Fruit fly (Drosophila melanogaster) whole organism, embryonic: ENCODE results near the gene ClpX.
A peak's percentile ranks its signal among the peaks of the same experiment; 100 is the strongest.

ENCODE experiments used
- Atf6 ChIP-seq: fragments of 200-800 bp; sonication (Bioruptor generic); IDR thresholded peaks from 2 replicates; pipeline ENCODE4 v1.3.6; 2022; ENCODE audit warnings: missing biosample characterization, missing genetic modification characterization
- Bgb ChIP-seq: fragments of 200-800 bp; sonication (Bioruptor generic); IDR thresholded peaks from 2 replicates; pipeline ENCODE4 v1.3.6; 2022; ENCODE audit warnings: missing biosample characterization, missing genetic modification characterization; ENCODE audit not compliant: partially characterized antibody
- CG10274 ChIP-seq: fragments of 200-800 bp; sonication (Bioruptor generic); optimal IDR thresholded peaks from 3 replicates; lab custom pipeline; 2017; ENCODE audit warnings: missing biosample characterization, mild to moderate bottlenecking, missing genetic modification characterization
- CG10654 ChIP-seq: fragments of 200-800 bp; sonication (Bioruptor generic); optimal IDR thresholded peaks from 2 replicates; lab custom pipeline; 2016; ENCODE audit warnings: missing biosample characterization, missing genetic modification characterization
- CG13123 ChIP-seq: fragments of 200-800 bp; sonication (Bioruptor generic); optimal IDR thresholded peaks from 2 replicates; lab custom pipeline; 2016; ENCODE audit warnings: missing biosample characterization, missing genetic modification characterization
- CG14014 ChIP-seq: fragments of 200-800 bp; sonication (Bioruptor generic); IDR thresholded peaks from 2 replicates; pipeline ENCODE4 v1.3.6; 2022; ENCODE audit warnings: missing biosample characterization, missing genetic modification characterization
- CG14860 ChIP-seq: fragments of 200-800 bp; sonication (Bioruptor generic); IDR thresholded peaks from 3 replicates; pipeline ENCODE4 v1.3.6; 2022; ENCODE audit warnings: missing biosample characterization, missing genetic modification characterization; ENCODE audit not compliant: partially characterized antibody
- CG17385 ChIP-seq: fragments of 200-800 bp; sonication (Bioruptor generic); optimal IDR thresholded peaks from 3 replicates; lab custom pipeline; 2018; ENCODE audit warnings: missing biosample characterization, mild to moderate bottlenecking, missing genetic modification characterization
- CG2199 ChIP-seq: fragments of 200-800 bp; sonication (Bioruptor generic); IDR thresholded peaks from 3 replicates; pipeline ENCODE4 v1.3.6; 2022; ENCODE audit warnings: missing biosample characterization, missing genetic modification characterization
- CG2202 ChIP-seq: fragments of 200-800 bp; sonication (Bioruptor generic); optimal IDR thresholded peaks from 2 replicates; lab custom pipeline; 2018; ENCODE audit warnings: missing biosample characterization, mild to moderate bottlenecking, missing genetic modification characterization
- CG2712 ChIP-seq: fragments of 200-800 bp; optimal IDR thresholded peaks from 3 replicates; lab custom pipeline; 2019; ENCODE audit warnings: missing biosample characterization, mild to moderate bottlenecking, missing genetic modification characterization, moderate library complexity
- CG30403 ChIP-seq: fragments of 200-800 bp; sonication (Bioruptor generic); optimal IDR thresholded peaks from 3 replicates; lab custom pipeline; 2016; ENCODE audit warnings: missing biosample characterization, missing genetic modification characterization
- CG34422 ChIP-seq: fragments of 200-800 bp; sonication (Bioruptor generic); IDR thresholded peaks from 3 replicates; pipeline ENCODE4 v1.3.6; 2022; ENCODE audit warnings: missing biosample characterization, missing genetic modification characterization
- CG3838 ChIP-seq: fragments of 200-800 bp; sonication (Bioruptor generic); optimal IDR thresholded peaks from 3 replicates; lab custom pipeline; 2016; ENCODE audit warnings: missing biosample characterization, missing genetic modification characterization
- CG3847 ChIP-seq: fragments of 200-800 bp; sonication (Bioruptor generic); IDR thresholded peaks from 2 replicates; pipeline ENCODE4 v1.3.6; 2022; ENCODE audit warnings: missing biosample characterization, missing genetic modification characterization
- CG4282 ChIP-seq: fragments of 200-800 bp; sonication (Bioruptor generic); optimal IDR thresholded peaks from 2 replicates; lab custom pipeline; 2016; ENCODE audit warnings: missing biosample characterization, missing genetic modification characterization
- CG4328 ChIP-seq: fragments of 200-800 bp; sonication (Bioruptor generic); optimal IDR thresholded peaks from 3 replicates; lab custom pipeline; 2017; ENCODE audit warnings: missing biosample characterization, missing genetic modification reagents, missing genetic modification characterization
- CG7271 ChIP-seq: fragments of 200-800 bp; sonication (Bioruptor generic); optimal IDR thresholded peaks from 2 replicates; lab custom pipeline; 2018; ENCODE audit warnings: missing biosample characterization, mild to moderate bottlenecking, missing genetic modification characterization, moderate library complexity
- CG7963 ChIP-seq: fragments of 200-800 bp; sonication (Bioruptor generic); IDR thresholded peaks from 3 replicates; pipeline ENCODE4 v1.3.6; 2022; ENCODE audit warnings: missing biosample characterization, missing genetic modification characterization; ENCODE audit not compliant: partially characterized antibody
- CG7987 ChIP-seq: fragments of 200-800 bp; sonication (Bioruptor generic); optimal IDR thresholded peaks from 2 replicates; lab custom pipeline; 2018; ENCODE audit warnings: missing biosample characterization, mild to moderate bottlenecking, missing genetic modification characterization, moderate library complexity
- CG8089 ChIP-seq: fragments of 200-800 bp; sonication (Bioruptor generic); optimal IDR thresholded peaks from 3 replicates; lab custom pipeline; 2016; ENCODE audit warnings: missing biosample characterization, missing genetic modification characterization
- CG8765 ChIP-seq: fragments of 200-800 bp; sonication (Bioruptor generic); IDR thresholded peaks from 2 replicates; pipeline ENCODE4 v1.3.6; 2022; ENCODE audit warnings: missing biosample characterization, missing genetic modification characterization
- CG9727 ChIP-seq: fragments of 200-800 bp; sonication (Bioruptor generic); optimal IDR thresholded peaks from 3 replicates; lab custom pipeline; 2017; ENCODE audit warnings: missing biosample characterization, mild to moderate bottlenecking, missing genetic modification characterization
- CoRest ChIP-seq: fragments of 200-800 bp; sonication (Bioruptor generic); optimal IDR thresholded peaks from 3 replicates; lab custom pipeline; 2018; ENCODE audit warnings: missing biosample characterization, mild to moderate bottlenecking, missing genetic modification characterization, moderate library complexity
- Meics ChIP-seq: fragments of 200-800 bp; sonication (Bioruptor generic); optimal IDR thresholded peaks from 2 replicates; lab custom pipeline; 2017; ENCODE audit warnings: missing biosample characterization, mild to moderate bottlenecking, missing genetic modification characterization
- NC2β ChIP-seq: fragments of 200-800 bp; sonication (Bioruptor generic); optimal IDR thresholded peaks from 2 replicates; lab custom pipeline; 2016; ENCODE audit warnings: missing biosample characterization, missing genetic modification characterization
- Trl ChIP-seq, 3 experiments: fragments of >200 bp in 2 of 3; fragments of 200-800 bp in 1 of 3; sonication (Bioruptor generic) in 1 of 3; optimal IDR thresholded peaks; 2 replicates in 1 of 3; 3 replicates in 2 of 3; lab custom pipeline; 2016 to 2017; ENCODE audit warnings: missing biosample characterization in 1 of 3, missing genetic modification characterization in 1 of 3
- ap ChIP-seq: fragments of 200-800 bp; sonication (Bioruptor generic); IDR thresholded peaks from 2 replicates; pipeline ENCODE4 v1.3.6; 2022; ENCODE audit warnings: missing biosample characterization, missing genetic modification characterization
- chinmo ChIP-seq: fragments of 200-800 bp; sonication (Bioruptor generic); IDR thresholded peaks from 4 replicates; pipeline ENCODE4 v1.3.6; 2022; ENCODE audit warnings: missing biosample characterization, missing genetic modification characterization; ENCODE audit not compliant: partially characterized antibody
- chm ChIP-seq: fragments of 200-800 bp; sonication (Bioruptor generic); IDR thresholded peaks from 2 replicates; pipeline ENCODE4 v1.3.6; 2022; ENCODE audit warnings: missing biosample characterization, missing genetic modification characterization
- dan ChIP-seq: fragments of 200-800 bp; sonication (Bioruptor generic); IDR thresholded peaks from 2 replicates; pipeline ENCODE4 v1.3.6; 2022; ENCODE audit warnings: missing biosample characterization, missing genetic modification characterization
- fd102C ChIP-seq: fragments of 200-800 bp; sonication (Bioruptor generic); optimal IDR thresholded peaks from 2 replicates; lab custom pipeline; 2018; ENCODE audit warnings: missing biosample characterization, mild to moderate bottlenecking, missing genetic modification characterization, moderate library complexity
- gem ChIP-seq: fragments of 200-800 bp; sonication (Bioruptor generic); optimal IDR thresholded peaks from 2 replicates; lab custom pipeline; 2019; ENCODE audit warnings: missing biosample characterization, mild to moderate bottlenecking, missing genetic modification characterization, moderate library complexity
- grn ChIP-seq: fragments of 200-800 bp; sonication (Bioruptor generic); optimal IDR thresholded peaks from 3 replicates; lab custom pipeline; 2017; ENCODE audit warnings: missing biosample characterization, missing genetic modification characterization
- lilli ChIP-seq: fragments of 200-800 bp; sonication (Bioruptor generic); optimal IDR thresholded peaks from 3 replicates; lab custom pipeline; 2016; ENCODE audit warnings: missing biosample characterization, missing genetic modification characterization
- lmd ChIP-seq: fragments of 200-800 bp; sonication (Bioruptor generic); IDR thresholded peaks from 2 replicates; pipeline ENCODE4 v1.3.6; 2022; ENCODE audit warnings: missing biosample characterization, missing genetic modification characterization
- luna ChIP-seq: fragments of 200-800 bp; sonication (Bioruptor generic); optimal IDR thresholded peaks from 2 replicates; lab custom pipeline; 2016; ENCODE audit warnings: missing biosample characterization, missing genetic modification characterization
- nerfin-2 ChIP-seq: fragments of 200-800 bp; sonication (Bioruptor generic); IDR thresholded peaks from 2 replicates; pipeline ENCODE4 v1.3.6; 2022; ENCODE audit warnings: missing biosample characterization, missing genetic modification characterization; ENCODE audit not compliant: partially characterized antibody
- row ChIP-seq: fragments of 200-800 bp; sonication (Bioruptor generic); IDR thresholded peaks from 3 replicates; pipeline ENCODE4 v1.3.6; 2022; ENCODE audit warnings: missing biosample characterization, missing genetic modification characterization
- run ChIP-seq: fragments of 200-800 bp; sonication (Bioruptor generic); optimal IDR thresholded peaks from 3 replicates; lab custom pipeline; 2018; ENCODE audit warnings: missing biosample characterization, mild to moderate bottlenecking, missing genetic modification characterization
- sc ChIP-seq, 3 experiments: fragments of >200 bp in 2 of 3; fragments of 200-800 bp in 1 of 3; sonication (Bioruptor generic) in 1 of 3; optimal IDR thresholded peaks; 2 replicates in 2 of 3; 3 replicates in 1 of 3; lab custom pipeline; 2017; ENCODE audit warnings: mild to moderate bottlenecking in 1 of 3, missing biosample characterization in 1 of 3, missing genetic modification characterization in 1 of 3, missing genetic modification reagents in 1 of 3
- sd ChIP-seq: fragments of 200-800 bp; sonication (Bioruptor generic); optimal IDR thresholded peaks from 3 replicates; lab custom pipeline; 2018; ENCODE audit warnings: missing biosample characterization, mild to moderate bottlenecking, missing genetic modification characterization, moderate library complexity
- sens-2 ChIP-seq: fragments of 200-800 bp; sonication (Bioruptor generic); IDR thresholded peaks from 2 replicates; pipeline ENCODE4 v1.3.6; 2022; ENCODE audit warnings: missing biosample characterization, missing genetic modification characterization
- seq ChIP-seq: fragments of 200-800 bp; sonication (Bioruptor generic); IDR thresholded peaks from 2 replicates; pipeline ENCODE4 v1.3.6; 2022; ENCODE audit warnings: missing biosample characterization, missing genetic modification characterization
- sisA ChIP-seq: fragments of 200-800 bp; sonication (Bioruptor generic); IDR thresholded peaks from 2 replicates; pipeline ENCODE4 v1.3.6; 2022; ENCODE audit warnings: missing biosample characterization, missing genetic modification characterization
- ssp ChIP-seq: fragments of 200-800 bp; sonication (Bioruptor generic); IDR thresholded peaks from 2 replicates; pipeline ENCODE4 v1.3.6; 2022; ENCODE audit warnings: missing biosample characterization, missing genetic modification characterization
- twi ChIP-seq: fragments of 200-800 bp; optimal IDR thresholded peaks from 2 replicates; lab custom pipeline; 2019; ENCODE audit warnings: missing biosample characterization, mild to moderate bottlenecking, missing genetic modification characterization, moderate library complexity
- vfl ChIP-seq: fragments of 200-800 bp; sonication (Bioruptor generic); optimal IDR thresholded peaks from 2 replicates; lab custom pipeline; 2016; ENCODE audit warnings: missing biosample characterization, missing genetic modification characterization
- wor ChIP-seq: fragments of 200-800 bp; sonication (Bioruptor generic); IDR thresholded peaks from 2 replicates; pipeline ENCODE4 v1.3.6; 2022; ENCODE audit warnings: missing biosample characterization, missing genetic modification characterization
- zf30C ChIP-seq: fragments of 200-800 bp; sonication (Bioruptor generic); optimal IDR thresholded peaks from 3 replicates; lab custom pipeline; 2018; ENCODE audit warnings: missing biosample characterization, mild to moderate bottlenecking, missing genetic modification characterization

The ClpX gene

DNA sequence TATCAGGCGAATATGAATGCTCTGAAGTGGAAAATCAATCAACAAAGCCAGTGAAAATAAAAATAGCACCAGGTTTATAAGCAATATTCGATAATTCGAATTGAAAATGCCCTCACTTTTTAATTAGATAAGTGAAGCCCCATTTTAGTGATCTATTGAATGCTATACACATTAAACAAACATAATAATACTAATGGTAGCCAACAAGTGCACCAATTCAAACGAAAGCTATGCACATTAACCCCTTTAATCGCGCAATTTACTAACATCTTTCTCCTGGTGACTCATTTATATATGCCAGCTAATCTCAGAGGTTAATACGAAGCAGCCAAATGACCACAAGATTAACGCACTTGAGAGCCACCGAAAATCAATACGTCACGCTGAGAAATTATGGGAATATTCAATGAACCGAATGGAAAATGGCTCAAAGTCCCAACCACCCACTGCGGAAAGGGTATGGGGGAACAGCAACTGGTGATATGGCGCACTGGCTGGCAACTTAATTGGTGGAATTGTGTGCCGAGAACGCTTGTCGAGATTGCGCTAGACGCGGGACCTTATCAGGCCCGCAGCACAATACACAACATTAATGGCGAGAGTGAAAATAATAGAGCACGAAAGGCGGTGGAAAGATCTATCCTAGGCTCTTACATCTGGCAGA lies 44.0 kb downstream of the ClpX start (continued):
- TF ChIP-seq sc (optimal IDR thresholded peaks at IDR 0.05; lab: Kevin White, UChicago) = no peak
- TF ChIP-seq sc (GFP tag; optimal IDR thresholded peaks at IDR 0.05; lab: Kevin White, UChicago) = no peak
- no peak for TF ChIP-seq CG10654 (GFP tag; lab: Kevin White, UChicago)
- TF ChIP-seq vfl (GFP tag; lab: Kevin White, UChicago) = no peak
- TF ChIP-seq nerfin-2 (GFP tag; lab: Robert Waterston, UW) = no peak
- no peak for TF ChIP-seq Trl (optimal IDR thresholded peaks at IDR 0.05; lab: Kevin White, UChicago)
- TF ChIP-seq Trl (GFP tag; optimal IDR thresholded peaks at IDR 0.05; lab: Kevin White, UChicago) = no peak
- TF ChIP-seq ap = no peak
- TF ChIP-seq CG9727 (GFP tag; lab: Kevin White, UChicago) = peak; percentile 25
- no peak for TF ChIP-seq CG2199 (GFP tag; lab: Robert Waterston, UW)
- 0 out of 2 replicates have a peak, but pooled peaks have one; percentile 24 for TF ChIP-seq lmd (GFP tag; lab: Robert Waterston, UW)
- TF ChIP-seq twi (tag; lab: Kevin White, UChicago) = peak; percentile 9
- no peak for TF ChIP-seq Meics (GFP tag; lab: Kevin White, UChicago)
- TF ChIP-seq CG4282 (GFP tag; lab: Kevin White, UChicago) = no peak
- no peak for TF ChIP-seq CG3847 (GFP tag; lab: Robert Waterston, UW)
- TF ChIP-seq dan (GFP tag; lab: Robert Waterston, UW) = no peak
- no peak for TF ChIP-seq CoRest (tag; lab: Kevin White, UChicago)
- TF ChIP-seq chm (GFP tag; lab: Robert Waterston, UW) = no peak
- no peak for TF ChIP-seq sisA (GFP tag; lab: Robert Waterston, UW)
- no peak for TF ChIP-seq sens-2 (GFP tag; lab: Robert Waterston, UW)
- TF ChIP-seq CG7271 (tag; lab: Kevin White, UChicago) = no peak
- TF ChIP-seq CG8765 = no peak
- no peak for TF ChIP-seq CG2202 (tag; lab: Kevin White, UChicago)
- no peak for TF ChIP-seq wor (GFP tag; lab: Robert Waterston, UW)
- no peak for TF ChIP-seq NC2β
- TF ChIP-seq CG3838 (GFP tag; lab: Kevin White, UChicago) = no peak
- TF ChIP-seq gem (tag; lab: Kevin White, UChicago) = peak; percentile 16
- TF ChIP-seq seq (GFP tag; lab: Robert Waterston, UW) = no peak
- no peak for TF ChIP-seq CG14860 (GFP tag; lab: Robert Waterston, UW)
- TF ChIP-seq luna = no peak
- no peak for TF ChIP-seq CG4328
- TF ChIP-seq ssp = no peak
- peak; percentile 8 for TF ChIP-seq sd (tag; lab: Kevin White, UChicago)
- TF ChIP-seq row = peak; percentile 63
- TF ChIP-seq CG8089 = no peak
- TF ChIP-seq CG17385 (GFP tag; lab: Kevin White, UChicago) = peak; percentile 2
- TF ChIP-seq Atf6 (GFP tag; lab: Robert Waterston, UW) = peak; percentile 25; the same call in 1 of the 2 replicates
- no peak for TF ChIP-seq grn (GFP tag; lab: Kevin White, UChicago)
- TF ChIP-seq CG10274 (GFP tag; lab: Kevin White, UChicago) = no peak
- TF ChIP-seq run = no peak
- TF ChIP-seq CG7987 = peak; percentile 18
- no peak for TF ChIP-seq CG13123 (GFP tag; lab: Kevin White, UChicago)
- TF ChIP-seq CG2712 (tag; lab: Kevin White, UChicago) = no peak
- peak; percentile 8 for TF ChIP-seq lilli (GFP tag; lab: Kevin White, UChicago)
- TF ChIP-seq CG14014 (GFP tag; lab: Robert Waterston, UW) = no peak
- no peak for TF ChIP-seq zf30C
- no peak for TF ChIP-seq Bgb (GFP tag; lab: Robert Waterston, UW)
- TF ChIP-seq fd102C = no peak
- no peak for TF ChIP-seq chinmo (GFP tag; lab: Robert Waterston, UW)
- TF ChIP-seq CG7963 (GFP tag; lab: Robert Waterston, UW) = no peak
- peak; percentile 7 for TF ChIP-seq CG30403
- 0 out of 3 replicates have a peak, but pooled peaks have one; percentile 30 for TF ChIP-seq CG34422 (GFP tag; lab: Robert Waterston, UW)
